Fruit fly (Drosophila melanogaster) whole organism, embryonic: ENCODE data around the gene Oseg1.

Experiments used
- Atf-2 ChIP-seq: fragments of 200-800 bp; sonication (Bioruptor generic); optimal IDR thresholded peaks from 2 replicates; lab custom pipeline; 2016; ENCODE audit warnings: missing biosample characterization, missing genetic modification characterization
- CG1024 ChIP-seq: fragments of 200-800 bp; sonication (Bioruptor generic); IDR thresholded peaks from 2 replicates; pipeline ENCODE4 v1.3.6; 2022; ENCODE audit warnings: missing biosample characterization, missing genetic modification characterization
- CG1529 ChIP-seq: fragments of 200-800 bp; sonication (Bioruptor generic); optimal IDR thresholded peaks from 3 replicates; lab custom pipeline; 2018; ENCODE audit warnings: missing biosample characterization, missing genetic modification characterization
- CG16863 ChIP-seq: fragments of 200-800 bp; sonication (Bioruptor generic); optimal IDR thresholded peaks from 3 replicates; lab custom pipeline; 2016; ENCODE audit warnings: missing biosample characterization, missing genetic modification characterization
- CG17359 ChIP-seq: fragments of 200-800 bp; sonication (Bioruptor generic); optimal IDR thresholded peaks from 3 replicates; lab custom pipeline; 2018; ENCODE audit warnings: missing biosample characterization, mild to moderate bottlenecking, missing genetic modification characterization, moderate library complexity
- CG18476 ChIP-seq: fragments of 200-800 bp; sonication (Bioruptor generic); optimal IDR thresholded peaks from 2 replicates; lab custom pipeline; 2016; ENCODE audit warnings: missing biosample characterization, mild to moderate bottlenecking, missing genetic modification characterization
- CG3065 ChIP-seq: fragments of 200-800 bp; sonication (Bioruptor generic); optimal IDR thresholded peaks from 2 replicates; lab custom pipeline; 2016; ENCODE audit warnings: missing biosample characterization, missing genetic modification characterization
- CG32767 ChIP-seq: fragments of 200-800 bp; sonication (Bioruptor generic); IDR thresholded peaks from 2 replicates; pipeline ENCODE4 v1.3.6; 2022; ENCODE audit warnings: missing biosample characterization, missing genetic modification characterization
- CG33557 ChIP-seq: fragments of 200-800 bp; sonication (Bioruptor generic); optimal IDR thresholded peaks from 2 replicates; lab custom pipeline; 2019; ENCODE audit warnings: missing biosample characterization, mild to moderate bottlenecking, missing genetic modification characterization, moderate library complexity
- CG34422 ChIP-seq: fragments of 200-800 bp; sonication (Bioruptor generic); IDR thresholded peaks from 3 replicates; pipeline ENCODE4 v1.3.6; 2022; ENCODE audit warnings: missing biosample characterization, missing genetic modification characterization
- CG4424 ChIP-seq: fragments of 200-800 bp; sonication (Bioruptor generic); optimal IDR thresholded peaks from 3 replicates; lab custom pipeline; 2016; ENCODE audit warnings: missing biosample characterization, missing genetic modification characterization
- CG4707 ChIP-seq: fragments of 200-800 bp; sonication (Bioruptor generic); optimal IDR thresholded peaks from 2 replicates; lab custom pipeline; 2018; ENCODE audit warnings: missing biosample characterization, mild to moderate bottlenecking, missing genetic modification characterization, moderate library complexity
- CG4854 ChIP-seq: fragments of 200-800 bp; sonication (Bioruptor generic); optimal IDR thresholded peaks from 2 replicates; lab custom pipeline; 2016; ENCODE audit warnings: missing biosample characterization, missing genetic modification characterization, inconsistent platforms
- CG7987 ChIP-seq: fragments of 200-800 bp; sonication (Bioruptor generic); optimal IDR thresholded peaks from 2 replicates; lab custom pipeline; 2018; ENCODE audit warnings: missing biosample characterization, mild to moderate bottlenecking, missing genetic modification characterization, moderate library complexity
- CG9932 ChIP-seq: fragments of 200-800 bp; sonication (Bioruptor generic); IDR thresholded peaks from 2 replicates; pipeline ENCODE4 v1.3.6; 2022; ENCODE audit warnings: missing biosample characterization, missing genetic modification characterization
- CTCF ChIP-seq: fragments of 200-800 bp; sonication (Bioruptor generic); optimal IDR thresholded peaks from 2 replicates; lab custom pipeline; 2017; ENCODE audit warnings: missing biosample characterization, mild to moderate bottlenecking, missing genetic modification characterization, moderate library complexity
- Chrac-16 ChIP-seq: fragments of 200-800 bp; sonication (Bioruptor generic); optimal IDR thresholded peaks from 3 replicates; lab custom pipeline; 2016; ENCODE audit warnings: missing biosample characterization, missing genetic modification characterization
- Dbx ChIP-seq: fragments of 200-800 bp; sonication (Bioruptor generic); IDR thresholded peaks from 3 replicates; pipeline ENCODE4 v1.3.6; 2022; ENCODE audit warnings: missing biosample characterization, missing genetic modification characterization
- Dref ChIP-seq: fragments of 200-800 bp; sonication (Bioruptor generic); IDR thresholded peaks from 2 replicates; pipeline ENCODE4 v1.3.6; 2022; ENCODE audit warnings: missing biosample characterization, missing genetic modification characterization
- Fer2 ChIP-seq: fragments of 200-800 bp; sonication (Bioruptor generic); optimal IDR thresholded peaks from 2 replicates; lab custom pipeline; 2018; ENCODE audit warnings: missing biosample characterization, mild to moderate bottlenecking, missing genetic modification characterization, moderate library complexity
- Fer3 ChIP-seq: fragments of 200-800 bp; sonication (Bioruptor generic); optimal IDR thresholded peaks from 2 replicates; lab custom pipeline; 2018; ENCODE audit warnings: missing biosample characterization, mild to moderate bottlenecking, missing genetic modification characterization, moderate library complexity
- Hr39 ChIP-seq: fragments of >200 bp; optimal IDR thresholded peaks from 2 replicates; lab custom pipeline; 2017
- Lhr ChIP-seq: fragments of 200-800 bp; sonication (Bioruptor generic); optimal IDR thresholded peaks from 3 replicates; lab custom pipeline; 2017; ENCODE audit warnings: mild to moderate bottlenecking, missing biosample characterization, missing genetic modification reagents, missing genetic modification characterization
- MBD-R2 ChIP-seq: fragments of 200-800 bp; sonication (Bioruptor generic); IDR thresholded peaks from 2 replicates; pipeline ENCODE4 v1.3.6; 2022; ENCODE audit warnings: missing biosample characterization, missing genetic modification characterization
- Mrtf ChIP-seq: fragments of 200-800 bp; sonication (Bioruptor generic); IDR thresholded peaks from 3 replicates; pipeline ENCODE4 v1.3.6; 2022; ENCODE audit warnings: missing biosample characterization, missing genetic modification characterization
- Optix ChIP-seq: fragments of 200-800 bp; sonication (Bioruptor generic); IDR thresholded peaks from 3 replicates; pipeline ENCODE4 v1.3.6; 2022; ENCODE audit warnings: missing biosample characterization, missing genetic modification characterization
- Sry-β ChIP-seq: fragments of 200-800 bp; sonication (Bioruptor generic); optimal IDR thresholded peaks from 2 replicates; lab custom pipeline; 2018; ENCODE audit warnings: missing biosample characterization, mild to moderate bottlenecking, missing genetic modification characterization, moderate library complexity
- Tbp ChIP-seq: fragments of >200 bp; optimal IDR thresholded peaks from 2 replicates; lab custom pipeline; 2018; ENCODE audit warnings: missing biosample characterization, missing genetic modification characterization
- Vsx1 ChIP-seq: fragments of 200-800 bp; sonication (Bioruptor generic); optimal IDR thresholded peaks from 2 replicates; lab custom pipeline; 2017; ENCODE audit warnings: missing biosample characterization, mild to moderate bottlenecking, missing genetic modification characterization, missing genetic modification reagents
- amos ChIP-seq: fragments of 200-800 bp; sonication (Bioruptor generic); IDR thresholded peaks from 2 replicates; pipeline ENCODE4 v1.3.6; 2022; ENCODE audit warnings: missing biosample characterization, missing genetic modification characterization; ENCODE audit not compliant: partially characterized antibody
- ap ChIP-seq: fragments of 200-800 bp; sonication (Bioruptor generic); IDR thresholded peaks from 2 replicates; pipeline ENCODE4 v1.3.6; 2022; ENCODE audit warnings: missing biosample characterization, missing genetic modification characterization
- ato ChIP-seq: fragments of 200-800 bp; sonication (Bioruptor generic); IDR thresholded peaks from 2 replicates; pipeline ENCODE4 v1.3.6; 2022; ENCODE audit warnings: missing biosample characterization, missing genetic modification characterization; ENCODE audit not compliant: partially characterized antibody
- bcd ChIP-seq: fragments of 200-800 bp; sonication (Bioruptor generic); optimal IDR thresholded peaks from 2 replicates; lab custom pipeline; 2017; ENCODE audit warnings: missing biosample characterization, mild to moderate bottlenecking, missing genetic modification characterization
- cad ChIP-seq: fragments of >200 bp; optimal IDR thresholded peaks from 2 replicates; lab custom pipeline; 2017; ENCODE audit warnings: missing biosample characterization, missing genetic modification characterization
- crc ChIP-seq: fragments of 200-800 bp; sonication (Bioruptor generic); optimal IDR thresholded peaks from 2 replicates; lab custom pipeline; 2016; ENCODE audit warnings: missing biosample characterization, missing genetic modification characterization
- ems ChIP-seq: fragments of 200-800 bp; sonication (Bioruptor generic); optimal IDR thresholded peaks from 3 replicates; lab custom pipeline; 2016; ENCODE audit warnings: missing biosample characterization, missing genetic modification characterization
- en ChIP-seq: fragments of 200-800 bp; sonication (Bioruptor generic); optimal IDR thresholded peaks from 2 replicates; lab custom pipeline; 2016; ENCODE audit warnings: missing biosample characterization, missing genetic modification characterization
- ewg ChIP-seq: fragments of 200-800 bp; sonication (Bioruptor generic); optimal IDR thresholded peaks from 3 replicates; lab custom pipeline; 2017; ENCODE audit warnings: mild to moderate bottlenecking, missing biosample characterization, missing genetic modification reagents, missing genetic modification characterization
- exex ChIP-seq: fragments of 200-800 bp; sonication (Bioruptor generic); optimal IDR thresholded peaks from 4 replicates; lab custom pipeline; 2018; ENCODE audit warnings: missing biosample characterization, mild to moderate bottlenecking, missing genetic modification characterization, moderate library complexity
- gce ChIP-seq: fragments of 200-800 bp; sonication (Bioruptor generic); IDR thresholded peaks from 3 replicates; pipeline ENCODE4 v1.3.6; 2022; ENCODE audit warnings: missing biosample characterization, missing genetic modification characterization
- gem ChIP-seq: fragments of 200-800 bp; sonication (Bioruptor generic); optimal IDR thresholded peaks from 2 replicates; lab custom pipeline; 2019; ENCODE audit warnings: missing biosample characterization, mild to moderate bottlenecking, missing genetic modification characterization, moderate library complexity
- hb ChIP-seq: fragments of 200-800 bp; sonication (Bioruptor generic); IDR thresholded peaks from 3 replicates; pipeline ENCODE4 v1.3.6; 2022; ENCODE audit warnings: missing biosample characterization, missing genetic modification characterization; ENCODE audit not compliant: partially characterized antibody
- hkb ChIP-seq, 2 experiments: fragments of 200-800 bp in 1 of 2; fragments of >200 bp in 1 of 2; sonication (Bioruptor generic) in 1 of 2; IDR thresholded peaks in 1 of 2; optimal IDR thresholded peaks in 1 of 2; 2 replicates each; pipeline versions ENCODE4 v1.3.6 to Lab custom; 2017 to 2022; ENCODE audit warnings: missing biosample characterization in 1 of 2, missing genetic modification characterization in 1 of 2
- inv ChIP-seq: fragments of 200-800 bp; sonication (Bioruptor generic); IDR thresholded peaks from 2 replicates; pipeline ENCODE4 v1.3.6; 2022; ENCODE audit warnings: missing biosample characterization, missing genetic modification characterization; ENCODE audit not compliant: partially characterized antibody
- kah ChIP-seq: fragments of 200-800 bp; sonication (Bioruptor generic); optimal IDR thresholded peaks from 2 replicates; lab custom pipeline; 2018; ENCODE audit warnings: missing biosample characterization, mild to moderate bottlenecking, missing genetic modification characterization
- lmd ChIP-seq: fragments of 200-800 bp; sonication (Bioruptor generic); IDR thresholded peaks from 2 replicates; pipeline ENCODE4 v1.3.6; 2022; ENCODE audit warnings: missing biosample characterization, missing genetic modification characterization
- lola ChIP-seq, 3 experiments: fragments of >200 bp in 2 of 3; fragments of 200-800 bp in 1 of 3; sonication (Bioruptor generic) in 1 of 3; optimal IDR thresholded peaks; 2 replicates each; lab custom pipeline; 2017 to 2019; ENCODE audit warnings: missing biosample characterization in 3 of 3, missing genetic modification characterization in 3 of 3, mild to moderate bottlenecking in 1 of 3, moderate library complexity in 1 of 3
- odd ChIP-seq: fragments of 200-800 bp; sonication (Bioruptor generic); optimal IDR thresholded peaks from 2 replicates; lab custom pipeline; 2017; ENCODE audit warnings: missing biosample characterization, mild to moderate bottlenecking, missing genetic modification characterization
- sima ChIP-seq: fragments of 200-800 bp; sonication (Bioruptor generic); optimal IDR thresholded peaks from 2 replicates; lab custom pipeline; 2016; ENCODE audit warnings: missing biosample characterization, missing genetic modification characterization
- tio ChIP-seq: fragments of 200-800 bp; sonication (Bioruptor generic); optimal IDR thresholded peaks from 2 replicates; lab custom pipeline; 2017; ENCODE audit warnings: missing biosample characterization, missing genetic modification characterization, inconsistent platforms
- tna ChIP-seq: fragments of 200-800 bp; sonication (Bioruptor generic); IDR thresholded peaks from 2 replicates; pipeline ENCODE4 v1.3.6; 2022; ENCODE audit warnings: missing biosample characterization, missing genetic modification characterization; ENCODE audit not compliant: partially characterized antibody
- wek ChIP-seq: fragments of 200-800 bp; sonication (Bioruptor generic); optimal IDR thresholded peaks from 3 replicates; lab custom pipeline; 2018; ENCODE audit warnings: missing biosample characterization, mild to moderate bottlenecking, missing genetic modification characterization, moderate library complexity

Gene Oseg1

DNA sequence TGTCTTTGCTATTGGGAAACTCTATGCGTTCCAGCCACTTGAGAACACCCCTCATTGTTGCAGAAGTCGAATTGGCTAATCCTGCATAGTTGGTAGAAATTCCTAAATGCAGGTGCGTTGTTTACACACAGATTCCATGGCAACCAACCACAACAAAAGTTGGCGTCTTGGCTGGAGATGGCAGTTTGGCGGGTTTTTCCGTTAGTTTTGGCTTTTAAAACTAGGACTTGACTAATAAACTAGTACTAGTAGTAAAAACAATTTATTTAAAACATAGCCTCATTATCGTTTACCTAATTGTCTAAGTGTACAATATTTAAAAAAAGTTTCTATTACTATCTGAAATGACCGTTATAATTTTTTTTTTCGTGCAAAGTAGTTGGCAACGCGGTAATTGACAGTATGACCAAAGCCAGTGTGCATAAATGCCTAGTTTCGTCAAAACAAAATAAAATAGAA, 1.2 kb downstream of the Oseg1 start, which contains the start of gene Exo70 (continued):
- TF ChIP-seq gem (tag; lab: Kevin White, UChicago): no peak
- no peak for TF ChIP-seq lola (GFP tag; optimal IDR thresholded peaks at IDR 0.05; lab: Kevin White, UChicago)
- no peak for TF ChIP-seq ewg (GFP tag; lab: Kevin White, UChicago)
- TF ChIP-seq CG4424 (GFP tag; lab: Kevin White, UChicago): no peak
- no peak for TF ChIP-seq wek (GFP tag; lab: Kevin White, UChicago)
- TF ChIP-seq Sry-β (GFP tag; lab: Kevin White, UChicago): peak; percentile 95
- no peak for TF ChIP-seq ap
- peak; percentile 93 for TF ChIP-seq kah (GFP tag; lab: Kevin White, UChicago)
- TF ChIP-seq gce (GFP tag; lab: Robert Waterston, UW): no peak
- no peak for TF ChIP-seq tio (GFP tag; lab: Kevin White, UChicago)
- TF ChIP-seq Dbx (GFP tag; lab: Robert Waterston, UW): no peak
- TF ChIP-seq Lhr: peak; percentile 31
- no peak for TF ChIP-seq exex (tag; lab: Kevin White, UChicago)
- no peak for TF ChIP-seq Mrtf (GFP tag; lab: Robert Waterston, UW)
- TF ChIP-seq MBD-R2 (GFP tag; lab: Robert Waterston, UW): peak; percentile 56
- no peak for TF ChIP-seq cad (GFP tag; lab: Kevin White, UChicago)
- no peak for TF ChIP-seq Fer2 (tag; lab: Kevin White, UChicago)
- no peak for TF ChIP-seq hb (GFP tag; lab: Robert Waterston, UW)
- no peak for TF ChIP-seq CG33557 (GFP tag; lab: Kevin White, UChicago)
- no peak for TF ChIP-seq Dref
- TF ChIP-seq sima (GFP tag; lab: Kevin White, UChicago): no peak
- no peak for TF ChIP-seq en (GFP tag; lab: Kevin White, UChicago)
- TF ChIP-seq ato (GFP tag; lab: Robert Waterston, UW): no peak
- no peak for TF ChIP-seq CTCF (GFP tag; lab: Kevin White, UChicago)
- TF ChIP-seq lmd (GFP tag; lab: Robert Waterston, UW): no peak
- no peak for TF ChIP-seq odd (GFP tag; lab: Kevin White, UChicago)
- TF ChIP-seq CG18476: no peak
- TF ChIP-seq Chrac-16 (GFP tag; lab: Kevin White, UChicago): no peak
- TF ChIP-seq Tbp (GFP tag; lab: Kevin White, UChicago): no peak
- no peak for TF ChIP-seq Optix (GFP tag; lab: Robert Waterston, UW)
- no peak for TF ChIP-seq CG1529 (GFP tag; lab: Kevin White, UChicago)
- TF ChIP-seq amos (GFP tag; lab: Robert Waterston, UW): no peak
- no peak for TF ChIP-seq CG34422 (GFP tag; lab: Robert Waterston, UW)
- TF ChIP-seq CG7987: no peak
- TF ChIP-seq Fer3 (tag; lab: Kevin White, UChicago): no peak
- no peak for TF ChIP-seq inv (GFP tag; lab: Robert Waterston, UW)
- TF ChIP-seq CG9932 (GFP tag; lab: Robert Waterston, UW): no peak; the same call in 1 of the 2 replicates
- no peak for TF ChIP-seq CG1024 (GFP tag; lab: Robert Waterston, UW)
- TF ChIP-seq CG32767 (GFP tag; lab: Robert Waterston, UW): no peak
- peak; percentile 92 for TF ChIP-seq CG4854 (GFP tag; lab: Kevin White, UChicago)
- TF ChIP-seq CG16863 (GFP tag; lab: Kevin White, UChicago): no peak
- no peak for TF ChIP-seq bcd (GFP tag; lab: Kevin White, UChicago)
- TF ChIP-seq tna (GFP tag; lab: Robert Waterston, UW): no peak
- no peak for TF ChIP-seq Hr39 (lab: Kevin White, UChicago)
- TF ChIP-seq ems (GFP tag; lab: Kevin White, UChicago): no peak
- peak; percentile 24 for TF ChIP-seq hkb (optimal IDR thresholded peaks at IDR 0.05; lab: Kevin White, UChicago)
- TF ChIP-seq hkb (GFP tag; IDR thresholded peaks at IDR 0.05; lab: Robert Waterston, UW): no peak
- TF ChIP-seq Vsx1 (GFP tag; lab: Kevin White, UChicago): no peak
- no peak for TF ChIP-seq Atf-2 (GFP tag; lab: Kevin White, UChicago)
- no peak for TF ChIP-seq CG3065
- no peak for TF ChIP-seq CG4707 (GFP tag; lab: Kevin White, UChicago)
- TF ChIP-seq crc (GFP tag; lab: Kevin White, UChicago): no peak
- peak; percentile 63 for TF ChIP-seq CG17359 (tag; lab: Kevin White, UChicago)
